Fruit fly (Drosophila melanogaster) whole organism, embryonic: Measurements from ENCODE around the gene Agpat3.

ENCODE experiments used
- Ada2b ChIP-seq: fragments of 200-800 bp; sonication (Bioruptor generic); IDR thresholded peaks from 2 replicates; pipeline ENCODE4 v1.3.6; 2022; ENCODE audit warnings: missing biosample characterization, missing genetic modification characterization
- BtbVII ChIP-seq: fragments of 200-800 bp; sonication (Bioruptor generic); optimal IDR thresholded peaks from 3 replicates; lab custom pipeline; 2017; ENCODE audit warnings: missing biosample characterization, mild to moderate bottlenecking, missing genetic modification characterization
- CG10209 ChIP-seq: fragments of 200-800 bp; sonication (Bioruptor generic); optimal IDR thresholded peaks from 3 replicates; lab custom pipeline; 2017; ENCODE audit warnings: missing biosample characterization, mild to moderate bottlenecking, missing genetic modification characterization, missing genetic modification reagents
- CG10431 ChIP-seq: fragments of 200-800 bp; sonication (Bioruptor generic); optimal IDR thresholded peaks from 3 replicates; lab custom pipeline; 2018; ENCODE audit warnings: missing biosample characterization, mild to moderate bottlenecking, missing genetic modification characterization
- CG10543 ChIP-seq: fragments of 200-800 bp; sonication (Bioruptor generic); optimal IDR thresholded peaks from 3 replicates; lab custom pipeline; 2017; ENCODE audit warnings: missing biosample characterization, mild to moderate bottlenecking, missing genetic modification characterization, moderate library complexity
- CG11504 ChIP-seq: fragments of 200-800 bp; sonication (Bioruptor generic); optimal IDR thresholded peaks from 3 replicates; lab custom pipeline; 2019; ENCODE audit warnings: missing biosample characterization, mild to moderate bottlenecking, missing genetic modification characterization, moderate library complexity
- CG11560 ChIP-seq: fragments of 200-800 bp; sonication (Bioruptor generic); IDR thresholded peaks from 3 replicates; pipeline ENCODE4 v1.3.6; 2022; ENCODE audit warnings: missing biosample characterization, missing genetic modification characterization
- CG11723 ChIP-seq: fragments of 200-800 bp; sonication (Bioruptor generic); optimal IDR thresholded peaks from 2 replicates; lab custom pipeline; 2017; ENCODE audit warnings: missing biosample characterization, mild to moderate bottlenecking, missing genetic modification characterization
- CG12071 ChIP-seq: fragments of 200-800 bp; sonication (Bioruptor generic); optimal IDR thresholded peaks from 3 replicates; lab custom pipeline; 2018; ENCODE audit warnings: missing biosample characterization, mild to moderate bottlenecking, missing genetic modification characterization
- CG12299 ChIP-seq: fragments of 200-800 bp; sonication (Bioruptor generic); optimal IDR thresholded peaks from 2 replicates; lab custom pipeline; 2018; ENCODE audit warnings: missing biosample characterization, mild to moderate bottlenecking, missing genetic modification characterization
- CG13894 ChIP-seq: fragments of 200-800 bp; sonication (Bioruptor generic); optimal IDR thresholded peaks from 3 replicates; lab custom pipeline; 2018; ENCODE audit warnings: missing biosample characterization, mild to moderate bottlenecking, missing genetic modification characterization, moderate library complexity
- CG14050 ChIP-seq: fragments of 200-800 bp; sonication (Bioruptor generic); IDR thresholded peaks from 3 replicates; pipeline ENCODE4 v1.3.6; 2022; ENCODE audit warnings: missing biosample characterization, missing genetic modification characterization
- CG14667 ChIP-seq: fragments of 200-800 bp; sonication (Bioruptor generic); IDR thresholded peaks from 2 replicates; pipeline ENCODE4 v1.3.6; 2022; ENCODE audit warnings: missing biosample characterization, missing genetic modification characterization
- CG14710 ChIP-seq: fragments of 200-800 bp; sonication (Bioruptor generic); optimal IDR thresholded peaks from 3 replicates; lab custom pipeline; 2019; ENCODE audit warnings: missing biosample characterization, mild to moderate bottlenecking, missing genetic modification characterization, moderate library complexity
- CG15011 ChIP-seq: fragments of 200-800 bp; sonication (Bioruptor generic); optimal IDR thresholded peaks from 3 replicates; lab custom pipeline; 2018; ENCODE audit warnings: missing biosample characterization, mild to moderate bottlenecking, missing genetic modification characterization
- CG15696 ChIP-seq: fragments of 200-800 bp; sonication (Bioruptor generic); optimal IDR thresholded peaks from 2 replicates; lab custom pipeline; 2019; ENCODE audit warnings: missing biosample characterization, mild to moderate bottlenecking, missing genetic modification characterization, moderate library complexity
- CG1647 ChIP-seq: fragments of 200-800 bp; sonication (Bioruptor generic); optimal IDR thresholded peaks from 3 replicates; lab custom pipeline; 2016; ENCODE audit warnings: missing biosample characterization, missing genetic modification characterization
- CG16779 ChIP-seq: fragments of 200-800 bp; sonication (Bioruptor generic); IDR thresholded peaks from 2 replicates; pipeline ENCODE4 v1.3.6; 2022; ENCODE audit warnings: missing biosample characterization, missing genetic modification characterization
- CG18262 ChIP-seq: fragments of 200-800 bp; optimal IDR thresholded peaks from 3 replicates; lab custom pipeline; 2019; ENCODE audit warnings: missing biosample characterization, mild to moderate bottlenecking, missing genetic modification characterization, moderate library complexity
- CG2199 ChIP-seq: fragments of 200-800 bp; sonication (Bioruptor generic); IDR thresholded peaks from 3 replicates; pipeline ENCODE4 v1.3.6; 2022; ENCODE audit warnings: missing biosample characterization, missing genetic modification characterization
- CG4282 ChIP-seq: fragments of 200-800 bp; sonication (Bioruptor generic); optimal IDR thresholded peaks from 2 replicates; lab custom pipeline; 2016; ENCODE audit warnings: missing biosample characterization, missing genetic modification characterization
- CG6689 ChIP-seq: fragments of 200-800 bp; sonication (Bioruptor generic); IDR thresholded peaks from 2 replicates; pipeline ENCODE4 v1.3.6; 2022; ENCODE audit warnings: missing biosample characterization, missing genetic modification characterization
- CG6854 ChIP-seq: fragments of 200-800 bp; sonication (Bioruptor generic); optimal IDR thresholded peaks from 3 replicates; lab custom pipeline; 2017; ENCODE audit warnings: missing biosample characterization, mild to moderate bottlenecking, missing genetic modification characterization
- CG7987 ChIP-seq: fragments of 200-800 bp; sonication (Bioruptor generic); optimal IDR thresholded peaks from 2 replicates; lab custom pipeline; 2018; ENCODE audit warnings: missing biosample characterization, mild to moderate bottlenecking, missing genetic modification characterization, moderate library complexity
- D ChIP-seq, 2 experiments: fragments of 200-800 bp in 1 of 2; fragments of >200 bp in 1 of 2; sonication (Bioruptor generic) in 1 of 2; optimal IDR thresholded peaks; 2 replicates in 1 of 2; 3 replicates in 1 of 2; lab custom pipeline; 2017; ENCODE audit warnings: mild to moderate bottlenecking in 1 of 2, missing biosample characterization in 1 of 2, missing genetic modification characterization in 1 of 2, missing genetic modification reagents in 1 of 2
- H15 ChIP-seq: fragments of 200-800 bp; sonication (Bioruptor generic); IDR thresholded peaks from 3 replicates; pipeline ENCODE4 v1.3.6; 2022; ENCODE audit warnings: missing biosample characterization, missing genetic modification characterization
- HLH4C ChIP-seq: fragments of 200-800 bp; sonication (Bioruptor generic); IDR thresholded peaks from 3 replicates; pipeline ENCODE4 v1.3.6; 2022; ENCODE audit warnings: missing biosample characterization, missing genetic modification characterization; ENCODE audit not compliant: partially characterized antibody
- NK7.1 ChIP-seq: fragments of 200-800 bp; sonication (Bioruptor generic); optimal IDR thresholded peaks from 3 replicates; lab custom pipeline; 2016; ENCODE audit warnings: missing biosample characterization, missing genetic modification characterization
- Poxn ChIP-seq: fragments of 200-800 bp; sonication (Bioruptor generic); IDR thresholded peaks from 2 replicates; pipeline ENCODE4 v1.3.6; 2022; ENCODE audit warnings: missing biosample characterization, missing genetic modification characterization
- Rfx ChIP-seq: fragments of 200-800 bp; sonication (Bioruptor generic); IDR thresholded peaks from 2 replicates; pipeline ENCODE4 v1.3.6; 2022; ENCODE audit warnings: missing biosample characterization, missing genetic modification characterization
- Rx ChIP-seq: fragments of 200-800 bp; sonication (Bioruptor generic); IDR thresholded peaks from 2 replicates; pipeline ENCODE4 v1.3.6; 2022; ENCODE audit warnings: missing biosample characterization, missing genetic modification characterization
- Xbp1 ChIP-seq: fragments of 200-800 bp; sonication (Bioruptor generic); optimal IDR thresholded peaks from 3 replicates; lab custom pipeline; 2016; ENCODE audit warnings: missing biosample characterization, mild to moderate bottlenecking, missing genetic modification characterization
- ab ChIP-seq: fragments of 200-800 bp; sonication (Bioruptor generic); optimal IDR thresholded peaks from 2 replicates; lab custom pipeline; 2016; ENCODE audit warnings: missing biosample characterization, missing genetic modification characterization
- chif ChIP-seq, 2 experiments: fragments of 200-800 bp; sonication (Bioruptor generic); optimal IDR thresholded peaks; 3 replicates each; lab custom pipeline; 2016; ENCODE audit warnings: missing biosample characterization in 2 of 2, missing genetic modification characterization in 2 of 2
- crc ChIP-seq: fragments of 200-800 bp; sonication (Bioruptor generic); optimal IDR thresholded peaks from 2 replicates; lab custom pipeline; 2016; ENCODE audit warnings: missing biosample characterization, missing genetic modification characterization
- croc ChIP-seq: fragments of 200-800 bp; sonication (Bioruptor generic); conservative IDR thresholded peaks from 3 replicates; pipeline ENCODE4 v1.3.6; 2022; ENCODE audit warnings: missing biosample characterization, missing genetic modification characterization
- crp ChIP-seq, 2 experiments: fragments of 200-800 bp; sonication (Bioruptor generic); optimal IDR thresholded peaks; 2 replicates in 1 of 2; 3 replicates in 1 of 2; lab custom pipeline; 2017; ENCODE audit warnings: missing biosample characterization in 2 of 2, missing genetic modification characterization in 2 of 2, mild to moderate bottlenecking in 1 of 2, moderate library complexity in 1 of 2
- disco-r ChIP-seq: fragments of 200-800 bp; sonication (Bioruptor generic); optimal IDR thresholded peaks from 2 replicates; lab custom pipeline; 2016; ENCODE audit warnings: missing biosample characterization, missing genetic modification characterization
- fd96Cb ChIP-seq: fragments of 200-800 bp; sonication (Bioruptor generic); optimal IDR thresholded peaks from 2 replicates; lab custom pipeline; 2018; ENCODE audit warnings: missing biosample characterization, mild to moderate bottlenecking, missing genetic modification characterization, moderate library complexity
- her ChIP-seq: fragments of 200-800 bp; sonication (Bioruptor generic); optimal IDR thresholded peaks from 2 replicates; lab custom pipeline; 2016; ENCODE audit warnings: missing biosample characterization, missing genetic modification characterization
- insv ChIP-seq, 2 experiments: fragments of 200-800 bp; sonication (Bioruptor generic); optimal IDR thresholded peaks; 3 replicates each; lab custom pipeline; 2016 to 2018; ENCODE audit warnings: missing biosample characterization in 2 of 2, missing genetic modification characterization in 2 of 2
- kah ChIP-seq: fragments of 200-800 bp; sonication (Bioruptor generic); optimal IDR thresholded peaks from 2 replicates; lab custom pipeline; 2018; ENCODE audit warnings: missing biosample characterization, mild to moderate bottlenecking, missing genetic modification characterization
- lbe ChIP-seq: fragments of 200-800 bp; sonication (Bioruptor generic); optimal IDR thresholded peaks from 2 replicates; lab custom pipeline; 2016; ENCODE audit warnings: missing biosample characterization, mild to moderate bottlenecking, missing genetic modification characterization
- lilli ChIP-seq: fragments of 200-800 bp; sonication (Bioruptor generic); optimal IDR thresholded peaks from 3 replicates; lab custom pipeline; 2016; ENCODE audit warnings: missing biosample characterization, missing genetic modification characterization
- lov ChIP-seq, 2 experiments: fragments of 200-800 bp in 1 of 2; fragments of >200 bp in 1 of 2; sonication (Bioruptor generic) in 1 of 2; IDR thresholded peaks in 1 of 2; optimal IDR thresholded peaks in 1 of 2; 2 replicates in 1 of 2; 3 replicates in 1 of 2; pipeline versions ENCODE4 v1.3.6 to Lab custom; 2017 to 2022; ENCODE audit warnings: missing biosample characterization in 1 of 2, missing genetic modification characterization in 1 of 2
- nom ChIP-seq: fragments of 200-800 bp; sonication (Bioruptor generic); optimal IDR thresholded peaks from 2 replicates; lab custom pipeline; 2017; ENCODE audit warnings: missing biosample characterization, missing genetic modification characterization, mild to moderate bottlenecking, moderate library complexity, missing genetic modification reagents
- pfk ChIP-seq: fragments of 200-800 bp; sonication (Bioruptor generic); optimal IDR thresholded peaks from 2 replicates; lab custom pipeline; 2018; ENCODE audit warnings: missing biosample characterization, mild to moderate bottlenecking, missing genetic modification characterization, moderate library complexity
- ssp ChIP-seq: fragments of 200-800 bp; sonication (Bioruptor generic); IDR thresholded peaks from 2 replicates; pipeline ENCODE4 v1.3.6; 2022; ENCODE audit warnings: missing biosample characterization, missing genetic modification characterization
- vvl ChIP-seq: fragments of 200-800 bp; sonication (Bioruptor generic); IDR thresholded peaks from 2 replicates; pipeline ENCODE4 v1.3.6; 2022; ENCODE audit warnings: missing biosample characterization, missing genetic modification characterization
- zfh1 ChIP-seq: fragments of 200-800 bp; sonication (Bioruptor generic); IDR thresholded peaks from 3 replicates; pipeline ENCODE4 v1.3.6; 2022; ENCODE audit warnings: missing biosample characterization, missing genetic modification characterization

Gene Agpat3

DNA sequence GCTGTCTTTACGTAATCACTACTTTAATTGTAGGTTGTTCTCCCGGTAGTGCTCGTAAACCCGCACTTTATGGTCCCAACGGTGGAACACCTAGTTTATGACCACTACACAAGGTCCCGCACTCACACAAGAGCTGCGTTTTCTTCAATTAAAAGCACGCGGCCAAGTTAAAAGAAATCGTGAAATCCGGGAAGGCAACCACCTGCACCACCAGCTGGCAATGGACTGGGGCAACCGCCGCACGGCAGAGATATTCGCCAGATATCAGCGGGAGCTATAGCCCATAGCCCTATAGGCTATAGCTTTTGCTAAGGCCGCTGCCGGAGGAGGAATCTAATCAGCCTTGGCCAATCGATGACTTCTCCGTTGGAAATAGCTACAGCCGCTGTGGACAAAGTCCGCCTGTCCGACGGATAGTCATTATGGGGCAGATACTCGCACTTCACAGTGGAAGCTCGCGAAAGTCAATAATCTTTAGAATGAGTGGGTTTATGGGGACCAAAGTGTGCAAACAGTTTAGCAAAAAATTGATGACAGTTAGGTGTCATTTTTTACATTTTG, 1.5 kb downstream of the Agpat3 start (continued):
- no peak for TF ChIP-seq CG7987
- no peak for TF ChIP-seq HLH4C (GFP tag; lab: Robert Waterston, UW)
- TF ChIP-seq CG18262 (tag; lab: Kevin White, UChicago): no peak
- no peak for TF ChIP-seq lbe (GFP tag; lab: Kevin White, UChicago)
- no peak for TF ChIP-seq zfh1 (GFP tag; lab: Robert Waterston, UW)
- no peak for TF ChIP-seq ssp
- no peak for TF ChIP-seq pfk (GFP tag; lab: Kevin White, UChicago)
- TF ChIP-seq H15: no peak
- no peak for TF ChIP-seq CG6689 (GFP tag; lab: Robert Waterston, UW)
- no peak for TF ChIP-seq CG16779
- TF ChIP-seq CG6854: no peak
- no peak for TF ChIP-seq Ada2b (GFP tag; lab: Robert Waterston, UW)
- no peak for TF ChIP-seq insv (GFP tag; optimal IDR thresholded peaks at IDR 0.05; lab: Kevin White, UChicago)
- TF ChIP-seq CG10543: peak; percentile 11
- no peak for TF ChIP-seq NK7.1 (GFP tag; lab: Kevin White, UChicago)
- no peak for TF ChIP-seq Xbp1 (GFP tag; lab: Kevin White, UChicago)
- no peak for TF ChIP-seq CG11504 (tag; lab: Kevin White, UChicago)
- no peak for TF ChIP-seq crp (GFP tag; optimal IDR thresholded peaks at IDR 0.05; lab: Kevin White, UChicago)
- TF ChIP-seq CG1647: no peak
- TF ChIP-seq D (optimal IDR thresholded peaks at IDR 0.05; lab: Kevin White, UChicago): no peak
- TF ChIP-seq D (GFP tag; optimal IDR thresholded peaks at IDR 0.05; lab: Kevin White, UChicago): no peak
- no peak for TF ChIP-seq CG10209 (GFP tag; lab: Kevin White, UChicago)
- no peak for TF ChIP-seq CG13894
- no peak for TF ChIP-seq BtbVII (GFP tag; lab: Kevin White, UChicago)
- no peak for TF ChIP-seq CG15696
- no peak for TF ChIP-seq croc (GFP tag; lab: Robert Waterston, UW)
- TF ChIP-seq CG10431 (GFP tag; lab: Kevin White, UChicago): no peak
- TF ChIP-seq crc: no peak
- no peak for TF ChIP-seq ab (GFP tag; lab: Kevin White, UChicago)
- TF ChIP-seq kah: peak; percentile 40
- TF ChIP-seq CG12299 (tag; lab: Kevin White, UChicago): no peak
- no peak for TF ChIP-seq CG14050 (GFP tag; lab: Robert Waterston, UW)
- TF ChIP-seq chif (GFP tag; optimal IDR thresholded peaks at IDR 0.05; lab: Kevin White, UChicago): no peak
- TF ChIP-seq CG14667 (GFP tag; lab: Robert Waterston, UW): no peak
- no peak for TF ChIP-seq fd96Cb (tag; lab: Kevin White, UChicago)
- TF ChIP-seq CG11723 (GFP tag; lab: Kevin White, UChicago): no peak
- no peak for TF ChIP-seq Poxn (GFP tag; lab: Robert Waterston, UW)
- TF ChIP-seq CG11560 (tag; lab: Robert Waterston, UW): 0 out of 3 replicates have a peak, but pooled peaks have one; percentile 25
- no peak for TF ChIP-seq vvl (GFP tag; lab: Robert Waterston, UW)
- TF ChIP-seq CG2199 (GFP tag; lab: Robert Waterston, UW): no peak
- no peak for TF ChIP-seq disco-r
- TF ChIP-seq her (GFP tag; lab: Kevin White, UChicago): no peak
- TF ChIP-seq CG14710: no peak
- no peak for TF ChIP-seq Rfx (GFP tag; lab: Robert Waterston, UW)
- no peak for TF ChIP-seq CG4282
- no peak for TF ChIP-seq CG15011 (GFP tag; lab: Kevin White, UChicago)
- peak; percentile 49 for TF ChIP-seq nom (GFP tag; lab: Kevin White, UChicago)
- TF ChIP-seq Rx (GFP tag; lab: Robert Waterston, UW): no peak
- TF ChIP-seq CG12071: no peak
- no peak for TF ChIP-seq lilli
- no peak for TF ChIP-seq lov (optimal IDR thresholded peaks at IDR 0.05; lab: Kevin White, UChicago)
- no peak for TF ChIP-seq lov (GFP tag; IDR thresholded peaks at IDR 0.05; lab: Robert Waterston, UW)
